Fruit fly (Drosophila melanogaster) whole organism: ENCODE results near the gene CG31176.

Source experiments
- CG8478 ChIP-seq: fragments of >200 bp; optimal IDR thresholded peaks from 2 replicates; lab custom pipeline; 2018; ENCODE audit warnings: inconsistent platforms
- Dll ChIP-seq: fragments of >200 bp; optimal IDR thresholded peaks from 2 replicates; lab custom pipeline; 2017
- EcR ChIP-seq, 2 experiments: fragments of >200 bp; optimal IDR thresholded peaks; 2 replicates each; lab custom pipeline; 2017; ENCODE audit warnings: missing biosample characterization in 2 of 2, missing genetic modification characterization in 2 of 2, missing genetic modification reagents in 2 of 2
- pan ChIP-seq: fragments of >200 bp; optimal IDR thresholded peaks from 2 replicates; lab custom pipeline; 2017
- psq ChIP-seq: fragments of >200 bp; optimal IDR thresholded peaks from 2 replicates; lab custom pipeline; 2017
- usp ChIP-seq: fragments of >200 bp; optimal IDR thresholded peaks from 2 replicates; lab custom pipeline; 2017; ENCODE audit warnings: missing biosample characterization, missing genetic modification characterization, mixed read lengths

The CG31176 gene

DNA sequence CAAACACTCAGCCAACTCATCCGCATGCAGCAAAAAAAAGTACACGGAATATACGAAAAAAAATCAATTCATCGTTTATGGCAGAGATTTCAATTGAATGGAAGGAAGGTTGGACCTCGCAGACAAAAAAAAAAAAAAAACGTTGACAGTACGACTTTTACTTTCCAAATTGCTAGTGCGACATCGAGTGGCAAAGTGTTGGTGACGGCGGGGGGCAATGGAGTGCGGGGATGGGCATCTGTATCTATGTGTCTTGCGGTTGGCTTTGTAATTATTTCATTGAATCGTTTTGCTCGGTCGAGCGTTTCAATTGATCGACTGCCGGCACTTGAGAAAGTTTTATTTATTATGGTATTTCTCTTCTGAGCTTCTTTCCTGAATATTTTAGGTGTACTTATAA, 17.9 kb downstream of the CG31176 start:
- TF ChIP-seq pan (no peak), usp (no peak), EcR (GFP tag; optimal IDR thresholded peaks at IDR 0.05; lab: Kevin White, UChicago) (no peak), CG8478 (lab: Kevin White, UChicago) (no peak), Dll (lab: Kevin White, UChicago) (no peak), psq (lab: Kevin White, UChicago) (no peak)

DNA sequence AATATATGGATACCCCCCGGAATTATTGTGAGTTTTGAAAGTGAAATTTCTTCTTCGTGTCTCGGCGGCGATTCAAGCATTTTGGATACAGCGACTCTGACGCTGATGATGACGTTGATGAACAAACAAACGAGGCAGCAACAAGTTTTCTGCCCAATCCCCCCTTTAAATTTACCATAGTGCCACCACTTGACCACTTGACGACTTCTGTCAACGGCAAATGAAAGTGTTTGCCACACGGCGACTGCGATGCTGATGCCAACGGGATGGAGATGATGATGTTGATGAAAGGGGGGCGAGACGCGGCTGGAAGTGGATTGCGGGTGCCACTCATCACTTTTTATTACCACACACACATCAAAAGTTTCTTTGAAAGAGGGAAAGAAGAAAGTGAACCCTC, 19.0 kb downstream of the CG31176 start:
- no peak for TF ChIP-seq Dll (lab: Kevin White, UChicago)
- no peak for TF ChIP-seq CG8478 (lab: Kevin White, UChicago)
- TF ChIP-seq pan = no peak
- TF ChIP-seq usp = no peak
- no peak for TF ChIP-seq EcR (GFP tag; optimal IDR thresholded peaks at IDR 0.05; lab: Kevin White, UChicago)
- no peak for TF ChIP-seq psq (lab: Kevin White, UChicago)

DNA sequence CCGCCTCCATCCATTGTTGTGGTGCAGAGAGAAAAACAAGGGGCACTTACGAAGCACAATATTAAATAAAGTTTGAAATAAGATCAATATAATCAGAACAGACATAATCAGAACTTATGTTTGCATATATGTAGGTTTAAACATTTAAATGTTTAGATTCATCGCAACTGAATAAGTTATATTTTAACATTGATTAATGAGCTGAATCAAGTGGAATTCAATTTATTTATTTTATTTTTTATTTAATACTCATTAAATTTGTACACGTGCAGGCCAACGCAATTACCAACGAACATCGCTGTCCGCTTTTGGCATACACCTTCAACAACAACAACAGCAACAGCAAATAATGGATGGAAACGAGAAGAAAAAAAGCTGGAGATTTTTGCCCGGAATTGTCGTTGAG, 20.6 kb downstream of the CG31176 start:
- TF ChIP-seq EcR (GFP tag; optimal IDR thresholded peaks at IDR 0.05; lab: Kevin White, UChicago) = no peak
- no peak for TF ChIP-seq usp
- TF ChIP-seq CG8478 (lab: Kevin White, UChicago) = no peak
- no peak for TF ChIP-seq pan

DNA sequence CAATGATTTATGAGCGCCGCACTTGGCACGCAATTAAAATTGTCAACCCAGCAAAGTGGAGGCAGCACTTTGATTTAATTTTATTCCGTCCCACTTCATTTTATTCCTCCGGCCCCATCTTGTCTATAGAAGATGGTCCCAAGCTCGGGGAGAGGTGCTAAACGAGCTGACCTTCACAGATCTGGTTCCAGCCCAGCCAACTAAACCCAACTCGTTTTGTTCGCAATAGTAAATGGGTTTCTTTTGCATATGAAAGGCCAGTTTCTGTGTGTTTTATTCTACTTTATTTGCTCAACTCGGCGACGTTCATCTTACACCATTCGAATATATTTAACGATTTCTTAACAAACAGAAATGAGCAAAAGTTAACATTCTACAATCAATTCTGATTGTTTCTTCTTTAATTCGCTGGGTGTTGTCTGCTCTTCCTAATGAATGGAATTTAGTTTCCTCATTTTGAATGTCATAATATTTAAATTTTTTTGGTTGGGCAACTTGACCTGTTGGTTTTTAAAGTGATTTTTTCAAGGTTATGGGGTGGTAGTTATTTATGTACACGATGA, 26.3 kb downstream of the CG31176 start:
- no peak for TF ChIP-seq pan
- no peak for TF ChIP-seq Dll (lab: Kevin White, UChicago)
- TF ChIP-seq usp = no peak
- TF ChIP-seq psq (lab: Kevin White, UChicago) = no peak
- no peak for TF ChIP-seq EcR (GFP tag; optimal IDR thresholded peaks at IDR 0.05; lab: Kevin White, UChicago)
- no peak for TF ChIP-seq CG8478 (lab: Kevin White, UChicago)

DNA sequence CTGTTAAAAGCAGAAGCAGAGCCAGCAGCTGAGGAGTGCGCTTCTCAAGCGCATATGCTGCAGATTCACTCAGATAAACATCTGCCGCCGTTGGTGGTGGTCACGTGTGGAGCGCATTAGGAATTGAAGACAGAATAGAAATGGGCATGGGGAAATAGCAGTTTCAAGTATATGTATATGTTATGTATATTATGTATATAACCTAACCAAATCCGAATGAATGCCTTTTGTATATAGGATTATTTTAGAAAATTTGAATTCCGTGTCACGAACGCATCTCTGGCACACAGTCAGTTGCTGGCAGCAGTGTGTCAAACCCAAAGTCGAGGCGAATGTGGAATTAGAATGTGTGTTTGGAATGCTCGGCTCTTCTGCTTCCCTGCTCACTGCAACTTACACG, 28.3 kb downstream of the CG31176 start:
- TF ChIP-seq Dll (lab: Kevin White, UChicago) (no peak), CG8478 (lab: Kevin White, UChicago) (no peak), psq (lab: Kevin White, UChicago) (no peak), usp (no peak), EcR (GFP tag; optimal IDR thresholded peaks at IDR 0.05; lab: Kevin White, UChicago) (no peak), pan (no peak)

DNA sequence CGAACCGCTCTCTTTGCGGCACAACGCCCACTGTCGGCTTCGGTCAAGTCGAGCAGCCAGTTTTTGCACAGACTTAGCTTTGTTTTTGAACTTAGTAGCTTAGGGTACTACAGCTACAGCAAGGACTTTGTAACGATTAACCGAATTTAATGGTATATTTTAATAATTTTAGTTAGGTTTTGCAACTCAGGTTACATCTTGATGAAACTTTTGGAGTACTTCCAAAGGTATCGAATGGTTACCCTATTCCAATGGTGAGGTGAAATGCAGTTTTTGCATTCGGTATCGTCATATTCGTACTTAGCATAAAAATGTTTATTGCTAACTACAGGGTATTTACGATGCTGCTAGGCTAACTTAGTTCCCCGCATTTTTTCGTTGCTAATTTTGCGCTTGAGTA, 30.9 kb downstream of the CG31176 start:
- no peak for TF ChIP-seq CG8478 (lab: Kevin White, UChicago)

DNA sequence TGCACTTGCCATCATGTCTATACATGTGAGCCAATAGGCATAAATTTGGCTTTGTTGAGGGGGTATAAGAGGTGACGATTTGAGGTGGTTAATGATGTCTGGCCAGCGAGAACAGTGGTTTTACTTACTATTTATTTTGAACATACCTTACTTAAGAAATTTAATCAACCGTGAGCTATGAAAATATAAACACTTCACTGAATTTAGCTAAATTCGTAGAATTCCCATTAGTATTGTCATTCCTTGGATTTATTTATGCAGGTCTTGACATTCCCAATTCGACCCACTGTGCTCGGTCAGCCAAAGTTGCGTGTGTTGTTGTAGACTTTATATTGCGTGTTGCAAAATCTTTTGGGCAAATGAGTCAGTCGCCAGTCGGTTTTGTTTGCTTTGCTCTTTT, 31.6 kb downstream of the CG31176 start:
- no peak for TF ChIP-seq Dll (lab: Kevin White, UChicago)

DNA sequence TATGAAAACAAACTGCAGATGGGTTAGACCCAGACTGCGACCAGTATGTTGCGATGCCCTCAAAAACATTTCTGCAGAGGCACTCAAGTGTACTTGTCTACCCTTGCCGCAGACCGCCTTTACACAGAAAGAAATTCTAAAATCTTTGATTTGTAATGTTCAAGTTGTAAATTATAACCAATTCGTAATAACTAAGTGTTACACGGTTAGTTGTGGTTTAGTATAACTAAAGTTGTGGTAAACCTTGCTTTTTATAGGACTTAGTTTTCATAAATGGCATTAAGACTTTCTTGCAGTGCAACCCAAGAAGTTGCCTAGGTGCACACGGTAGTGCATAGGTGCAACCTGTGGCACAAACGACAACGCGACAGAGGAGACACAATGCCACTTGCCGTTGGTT, 37.4 kb downstream of the CG31176 start:
- TF ChIP-seq usp (no peak), pan (no peak)

DNA sequence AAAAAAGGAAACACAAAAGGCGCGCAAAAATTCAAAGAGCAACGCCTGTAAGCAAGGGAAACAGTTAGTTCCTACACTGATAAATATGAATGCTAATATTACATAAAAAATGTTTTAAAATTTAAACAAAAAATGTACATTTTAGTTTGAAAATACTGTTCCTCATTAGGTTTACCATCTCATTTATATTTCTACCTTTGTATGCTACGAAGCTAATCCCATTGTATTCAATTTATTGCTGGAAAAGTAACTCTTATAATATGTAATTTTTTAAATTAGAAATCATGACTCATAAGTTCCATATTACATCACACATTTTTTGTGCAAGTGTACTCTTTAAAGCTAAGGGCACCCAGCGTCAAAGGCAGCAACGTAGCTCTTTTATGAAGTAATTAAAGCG, 40.1 kb downstream of the CG31176 start:
- TF ChIP-seq CG8478 (lab: Kevin White, UChicago) = no peak
- TF ChIP-seq usp = no peak
- no peak for TF ChIP-seq Dll (lab: Kevin White, UChicago)
- TF ChIP-seq pan = no peak
- no peak for TF ChIP-seq psq (lab: Kevin White, UChicago)
- TF ChIP-seq EcR (GFP tag; optimal IDR thresholded peaks at IDR 0.05; lab: Kevin White, UChicago) = no peak

DNA sequence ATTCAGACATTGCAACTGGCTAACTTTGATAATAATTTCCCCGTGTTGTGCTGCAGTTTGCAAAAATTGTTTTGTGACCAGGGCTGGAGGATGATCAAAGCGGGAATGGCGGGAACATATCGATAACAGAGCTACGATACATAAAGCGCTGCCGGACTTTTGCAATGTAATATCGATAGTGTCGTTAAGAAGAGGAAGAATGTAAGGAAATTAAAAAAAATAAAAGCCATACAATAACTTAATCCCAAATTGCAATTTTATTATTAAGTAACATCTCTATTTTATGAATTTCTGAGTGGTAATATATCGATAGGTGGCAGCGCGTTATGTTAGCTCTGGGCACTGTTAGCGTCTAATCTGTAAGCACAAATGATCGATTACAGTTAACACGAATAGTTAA, 47.8 kb downstream of the CG31176 start, which contains the start of gene PolA1:
Gene PolA1, minus strand, starts transcription at position 115 of the 400 bp plus-strand sequence.
- TF ChIP-seq Dll (lab: Kevin White, UChicago) = no peak
- TF ChIP-seq usp = no peak
- TF ChIP-seq EcR (GFP tag; optimal IDR thresholded peaks at IDR 0.05; lab: Kevin White, UChicago) = no peak
- no peak for TF ChIP-seq CG8478 (lab: Kevin White, UChicago)
- TF ChIP-seq pan = no peak
- no peak for TF ChIP-seq psq (lab: Kevin White, UChicago)

DNA sequence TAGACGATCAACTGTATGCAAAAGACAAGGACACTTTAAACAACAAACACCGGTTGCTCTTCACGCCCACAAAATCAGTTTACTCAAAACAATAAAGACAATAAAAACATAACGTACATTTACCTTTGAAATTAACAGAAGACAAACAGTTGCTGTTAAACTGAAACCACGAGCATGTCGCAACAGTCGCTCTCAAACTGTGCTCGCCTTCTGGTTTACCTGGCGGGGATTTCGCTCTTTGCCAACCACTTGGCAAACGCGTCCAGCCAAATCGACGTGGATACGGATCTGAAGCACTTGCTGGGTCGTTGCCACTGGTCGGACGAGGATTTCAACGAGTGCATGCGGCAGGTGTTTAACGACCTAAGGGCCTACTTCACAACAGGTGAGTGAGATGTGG, 54.1 kb downstream of the CG31176 start:
- TF ChIP-seq psq (lab: Kevin White, UChicago) (no peak), EcR (GFP tag; optimal IDR thresholded peaks at IDR 0.05; lab: Kevin White, UChicago) (no peak), usp (no peak)

DNA sequence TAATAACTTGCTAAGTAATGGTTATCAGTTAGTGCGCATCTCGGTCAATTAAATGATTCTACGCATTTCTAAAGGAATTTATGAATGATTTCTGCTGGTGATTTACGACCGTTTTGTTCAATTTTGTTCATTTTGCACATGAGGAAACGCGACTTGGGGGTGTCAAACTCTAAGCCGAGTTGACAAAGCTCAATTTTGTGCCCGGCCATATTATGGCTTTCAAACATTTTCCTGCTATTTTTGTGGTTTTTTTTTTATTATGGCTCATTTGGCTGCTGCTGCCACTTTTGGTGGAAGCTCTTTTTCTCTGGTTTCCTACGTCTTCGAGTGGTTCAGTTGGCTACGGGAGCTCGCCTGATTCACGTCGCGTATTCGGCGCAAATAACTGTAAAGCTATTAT, 55.4 kb downstream of the CG31176 start, which contains the start of gene Jhbp16:
Gene Jhbp16, plus strand, starts transcription at position 301 of the 400 bp plus-strand sequence.
- TF ChIP-seq usp = no peak
- no peak for TF ChIP-seq psq (lab: Kevin White, UChicago)
- TF ChIP-seq CG8478 (lab: Kevin White, UChicago) = no peak
- TF ChIP-seq EcR (GFP tag; optimal IDR thresholded peaks at IDR 0.05; lab: Kevin White, UChicago) = no peak

DNA sequence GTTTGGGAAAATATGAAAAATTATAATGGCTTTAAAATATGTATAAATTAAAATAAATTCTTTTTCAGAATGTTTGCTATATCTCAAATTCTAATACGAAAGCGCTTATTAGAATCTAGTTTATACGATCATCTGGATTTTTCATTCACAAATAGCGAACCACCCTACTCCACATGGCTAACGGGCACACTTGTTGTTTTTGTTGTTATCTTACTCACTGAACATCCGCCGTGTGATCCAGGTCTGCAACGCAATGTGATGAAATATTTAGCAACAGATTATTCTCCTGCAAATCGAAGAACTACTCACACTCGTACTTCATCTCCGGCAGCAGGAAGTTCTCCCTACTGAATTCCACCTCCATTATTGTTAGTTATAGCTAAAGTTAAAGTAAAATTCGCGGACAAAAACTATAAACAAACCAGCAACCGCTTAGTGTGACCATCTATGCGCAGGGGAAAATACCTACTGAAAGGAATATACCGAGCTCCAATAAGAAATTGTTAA, 56.9 kb downstream of the CG31176 start, which contains the start of gene Archease:
Gene Archease, minus strand, starts transcription at position 472 of the 507 bp plus-strand sequence.
- TF ChIP-seq EcR (GFP tag; optimal IDR thresholded peaks at IDR 0.05; lab: Kevin White, UChicago) (no peak), psq (lab: Kevin White, UChicago) (no peak), CG8478 (lab: Kevin White, UChicago) (no peak), Dll (lab: Kevin White, UChicago) (no peak), pan (no peak), usp (no peak)
